Worm (Caenorhabditis elegans) whole organism, midembryonic: ENCODE data around the gene cdc-73.

Source experiments
- T22C8.4 ChIP-seq: fragments of 200-800 bp; sonication (Bioruptor generic); IDR thresholded peaks from 2 replicates; pipeline ENCODE4 v1.3.6; 2022; ENCODE audit warnings: missing genetic modification characterization, missing compliant biosample characterization
- cog-1 ChIP-seq: sonication (generic microtip); optimal IDR thresholded peaks from 2 replicates; lab custom pipeline; 2016; ENCODE audit warnings: missing genetic modification characterization, missing compliant biosample characterization
- ref-1 ChIP-seq: fragments of 200-800 bp; sonication (Bioruptor generic); conservative IDR thresholded peaks from 2 replicates; pipeline ENCODE4 v1.3.6; 2022; ENCODE audit warnings: missing genetic modification reagents, missing genetic modification characterization, missing compliant biosample characterization
- ztf-29 ChIP-seq: fragments of 200-800 bp; sonication (Bioruptor generic); IDR thresholded peaks from 2 replicates; pipeline ENCODE4 v1.3.6; 2022; ENCODE audit warnings: missing genetic modification reagents, missing genetic modification characterization, missing compliant biosample characterization

- TF ChIP-seq ref-1 (GFP tag; lab: Robert Waterston, UW) (no peak), T22C8.4 (GFP tag; lab: Robert Waterston, UW) (no peak), ztf-29 (GFP tag; lab: Robert Waterston, UW) (no peak), cog-1 (tag; lab: Kevin White, UChicago) (peak; percentile 52)
These were observed 7.1 kb downstream of the cdc-73 start, which contains the start of gene pcn-1 for ce11 chrIV:4049398-4049998.
